Worm (Caenorhabditis elegans) whole organism, young adult: ENCODE data around the gene Y49F6B.13.

Experiments
- B0261.1 ChIP-seq: sonication (generic microtip); optimal IDR thresholded peaks from 2 replicates; lab custom pipeline; 2016; ENCODE audit warnings: mild to moderate bottlenecking, missing genetic modification characterization, moderate library complexity, missing compliant biosample characterization
- B0336.3 ChIP-seq: fragments of 200-800 bp; sonication (Bioruptor generic); IDR thresholded peaks from 2 replicates; pipeline ENCODE4 v1.3.6; 2022; ENCODE audit warnings: missing genetic modification characterization, missing compliant biosample characterization
- C06A6.2 ChIP-seq: fragments of 200-800 bp; sonication (Bioruptor generic); conservative IDR thresholded peaks from 2 replicates; pipeline ENCODE4 v1.3.6; 2022; ENCODE audit warnings: missing genetic modification characterization, missing compliant biosample characterization
- D2030.7 ChIP-seq: fragments of 200-800 bp; sonication (Bioruptor generic); IDR thresholded peaks from 2 replicates; pipeline ENCODE4 v1.3.6; 2022; ENCODE audit warnings: missing genetic modification reagents, missing genetic modification characterization, missing compliant biosample characterization
- F33H1.4 ChIP-seq: fragments of 200-800 bp; sonication (Bioruptor generic); IDR thresholded peaks from 2 replicates; pipeline ENCODE4 v1.3.6; 2022; ENCODE audit warnings: missing genetic modification reagents, missing genetic modification characterization, missing compliant biosample characterization
- F37B4.10 ChIP-seq: fragments of 200-800 bp; sonication (Bioruptor generic); IDR thresholded peaks from 2 replicates; pipeline ENCODE4 v1.3.6; 2022; ENCODE audit warnings: missing genetic modification characterization, missing compliant biosample characterization
- K11D2.4 ChIP-seq: fragments of 200-800 bp; sonication (Bioruptor generic); IDR thresholded peaks from 2 replicates; pipeline ENCODE4 v1.3.6; 2022; ENCODE audit warnings: missing genetic modification reagents, missing genetic modification characterization, missing compliant biosample characterization
- K12H6.12 ChIP-seq: fragments of 200-800 bp; sonication (Bioruptor generic); optimal IDR thresholded peaks from 2 replicates; lab custom pipeline; 2018; ENCODE audit warnings: mild to moderate bottlenecking, missing genetic modification characterization, missing compliant biosample characterization
- T26A5.8 ChIP-seq: sonication (generic microtip); optimal IDR thresholded peaks from 2 replicates; lab custom pipeline; 2016; ENCODE audit warnings: missing genetic modification characterization, missing compliant biosample characterization
- aptf-2 ChIP-seq: fragments of 200-800 bp; sonication (Bioruptor generic); conservative IDR thresholded peaks from 2 replicates; pipeline ENCODE4 v1.3.6; 2022; ENCODE audit warnings: missing genetic modification reagents, missing genetic modification characterization, missing compliant biosample characterization
- atf-7 ChIP-seq: sonication (generic microtip); optimal IDR thresholded peaks from 2 replicates; lab custom pipeline; 2017; ENCODE audit warnings: mild to moderate bottlenecking, missing genetic modification characterization, missing compliant biosample characterization
- bed-2 ChIP-seq: fragments of 200-800 bp; sonication (Bioruptor generic); IDR thresholded peaks from 2 replicates; pipeline ENCODE4 v1.3.6; 2022; ENCODE audit warnings: missing genetic modification reagents, missing genetic modification characterization, missing compliant biosample characterization
- cebp-1 ChIP-seq, 2 experiments: fragments of 200-800 bp in 1 of 2; sonication (Bioruptor generic) in 1 of 2; sonication (generic microtip) in 1 of 2; IDR thresholded peaks in 1 of 2; optimal IDR thresholded peaks in 1 of 2; 2 replicates each; pipeline versions ENCODE4 v1.3.6 to Lab custom; 2017 to 2022; ENCODE audit warnings: missing compliant biosample characterization in 2 of 2, missing genetic modification characterization in 2 of 2, mild to moderate bottlenecking in 1 of 2, missing genetic modification reagents in 1 of 2, moderate library complexity in 1 of 2
- ceh-100 ChIP-seq: fragments of 200-800 bp; sonication (Bioruptor generic); IDR thresholded peaks from 2 replicates; pipeline ENCODE4 v1.3.6; 2022; ENCODE audit warnings: missing genetic modification reagents, missing genetic modification characterization, missing compliant biosample characterization
- die-1 ChIP-seq: sonication (generic microtip); optimal IDR thresholded peaks from 2 replicates; lab custom pipeline; 2016; ENCODE audit warnings: missing genotype, mild to moderate bottlenecking, missing genetic modification characterization, missing compliant biosample characterization
- dox-1 ChIP-seq: fragments of 200-800 bp; sonication (Bioruptor generic); IDR thresholded peaks from 2 replicates; pipeline ENCODE4 v1.3.6; 2022; ENCODE audit warnings: missing genetic modification reagents, missing genetic modification characterization, missing compliant biosample characterization
- dpl-1 ChIP-seq: fragments of 150-350 bp; optimal IDR thresholded peaks from 2 replicates; lab custom pipeline; 2014; ENCODE audit warnings: missing biosample characterization, missing genetic modification reagents, missing genetic modification characterization
- egl-18 ChIP-seq: fragments of 200-800 bp; sonication (Bioruptor generic); IDR thresholded peaks from 2 replicates; pipeline ENCODE4 v1.3.6; 2022; ENCODE audit warnings: missing genetic modification reagents, missing genetic modification characterization, missing compliant biosample characterization
- fkh-3 ChIP-seq: sonication (generic microtip); optimal IDR thresholded peaks from 2 replicates; lab custom pipeline; 2016; ENCODE audit warnings: mild to moderate bottlenecking, missing genetic modification characterization, missing compliant biosample characterization
- him-1 ChIP-seq: sonication (generic microtip); optimal IDR thresholded peaks from 2 replicates; lab custom pipeline; 2016; ENCODE audit warnings: missing genotype, missing genetic modification reagents, missing genetic modification characterization, missing compliant biosample characterization
- hmg-1.2 ChIP-seq: fragments of 200-800 bp; sonication (Bioruptor generic); IDR thresholded peaks from 2 replicates; pipeline ENCODE4 v1.3.6; 2022; ENCODE audit warnings: missing genetic modification reagents, missing genetic modification characterization, missing compliant biosample characterization
- lin-26 ChIP-seq: fragments of 200-800 bp; sonication (Bioruptor generic); IDR thresholded peaks from 2 replicates; pipeline ENCODE4 v1.3.6; 2022; ENCODE audit warnings: missing genetic modification reagents, missing genetic modification characterization, missing compliant biosample characterization
- lin-40 ChIP-seq: sonication (generic microtip); optimal IDR thresholded peaks from 2 replicates; lab custom pipeline; 2016; ENCODE audit warnings: missing genetic modification characterization, mild to moderate bottlenecking, missing compliant biosample characterization, missing genotype, missing genetic modification reagents
- lir-1 ChIP-seq: fragments of 200-800 bp; sonication (Bioruptor generic); conservative IDR thresholded peaks from 2 replicates; pipeline ENCODE4 v1.3.6; 2022; ENCODE audit warnings: missing genetic modification reagents, missing genetic modification characterization, missing compliant biosample characterization
- lsl-1 ChIP-seq: fragments of 200-800 bp; sonication (Bioruptor generic); optimal IDR thresholded peaks from 2 replicates; lab custom pipeline; 2018; ENCODE audit warnings: mild to moderate bottlenecking, missing genetic modification characterization, moderate library complexity, missing compliant biosample characterization
- lsy-27 ChIP-seq: sonication (generic microtip); optimal IDR thresholded peaks from 2 replicates; lab custom pipeline; 2017; ENCODE audit warnings: missing genetic modification characterization, mild to moderate bottlenecking, missing compliant biosample characterization, antibody characterized with exemption, missing genotype, borderline replicate concordance; ENCODE audit not compliant: insufficient read depth
- madf-10 ChIP-seq: sonication (generic microtip); optimal IDR thresholded peaks from 2 replicates; lab custom pipeline; 2016; ENCODE audit warnings: mild to moderate bottlenecking, missing genetic modification characterization, missing compliant biosample characterization
- madf-3 ChIP-seq: fragments of 200-800 bp; sonication (Bioruptor generic); IDR thresholded peaks from 2 replicates; pipeline ENCODE4 v1.3.6; 2022; ENCODE audit warnings: missing genetic modification reagents, missing genetic modification characterization, missing compliant biosample characterization
- madf-8 ChIP-seq: fragments of 200-800 bp; sonication (Bioruptor generic); conservative IDR thresholded peaks from 2 replicates; pipeline ENCODE4 v1.3.6; 2022; ENCODE audit warnings: missing genetic modification reagents, missing genetic modification characterization, missing compliant biosample characterization
- nhr-179 ChIP-seq: sonication (generic microtip); optimal IDR thresholded peaks from 2 replicates; lab custom pipeline; 2016; ENCODE audit warnings: mild to moderate bottlenecking, missing genetic modification characterization, missing compliant biosample characterization
- repo-1 ChIP-seq: sonication (generic microtip); optimal IDR thresholded peaks from 2 replicates; lab custom pipeline; 2017; ENCODE audit warnings: mild to moderate bottlenecking, missing genetic modification characterization, missing compliant biosample characterization
- sea-2 ChIP-seq: fragments of 200-800 bp; sonication (Bioruptor generic); IDR thresholded peaks from 2 replicates; pipeline ENCODE4 v1.3.6; 2022; ENCODE audit warnings: missing genetic modification characterization, missing compliant biosample characterization
- snpc-1.3 ChIP-seq: sonication (generic microtip); optimal IDR thresholded peaks from 2 replicates; lab custom pipeline; 2017; ENCODE audit warnings: missing genetic modification characterization, mild to moderate bottlenecking, missing compliant biosample characterization, antibody characterized with exemption, moderate library complexity, missing genotype, missing genetic modification reagents; ENCODE audit not compliant: insufficient read depth
- snpc-3.4 ChIP-seq: sonication (generic microtip); optimal IDR thresholded peaks from 2 replicates; lab custom pipeline; 2017; ENCODE audit warnings: missing genetic modification characterization, mild to moderate bottlenecking, missing compliant biosample characterization, antibody characterized with exemption, moderate library complexity, missing genotype, missing genetic modification reagents
- somi-1 ChIP-seq: fragments of 200-800 bp; sonication (Bioruptor generic); optimal IDR thresholded peaks from 2 replicates; lab custom pipeline; 2018; ENCODE audit warnings: mild to moderate bottlenecking, missing genetic modification characterization, missing compliant biosample characterization
- unc-62 ChIP-seq: fragments of 150-350 bp; optimal IDR thresholded peaks from 2 replicates; lab custom pipeline; 2014; ENCODE audit warnings: missing biosample characterization, missing genetic modification reagents, missing genetic modification characterization
- zim-3 ChIP-seq: sonication (generic microtip); optimal IDR thresholded peaks from 2 replicates; lab custom pipeline; 2017; ENCODE audit warnings: mild to moderate bottlenecking, missing genetic modification characterization, moderate library complexity, missing compliant biosample characterization

Y49F6B.13 gene

DNA sequence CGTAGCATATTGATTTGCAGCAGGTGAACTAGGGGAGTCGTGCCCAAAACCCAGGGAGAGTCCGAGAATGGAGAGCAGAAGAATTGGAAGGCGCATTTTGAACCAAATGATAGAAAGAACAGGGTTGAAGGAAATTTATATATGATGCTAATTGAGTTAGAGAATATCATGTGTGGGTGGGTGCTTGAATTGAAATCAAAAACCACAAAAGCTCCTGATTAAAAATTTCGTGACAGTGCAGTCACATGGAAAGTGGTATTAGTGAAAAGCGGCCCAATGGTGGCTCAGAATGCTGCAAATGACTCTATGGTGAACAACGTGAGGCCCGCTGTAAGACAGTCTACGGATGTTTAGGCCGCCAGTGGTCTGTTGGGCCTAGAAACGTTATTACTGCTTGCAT lies 9.9 kb downstream of the Y49F6B.13 start, which contains the start of gene C16C8.8:
C16C8.8 (minus strand) TSS at position 101 of the 400 bp plus-strand sequence.
- TF ChIP-seq him-1 (tag; lab: Kevin White, UChicago) (no peak), die-1 (no peak)

DNA sequence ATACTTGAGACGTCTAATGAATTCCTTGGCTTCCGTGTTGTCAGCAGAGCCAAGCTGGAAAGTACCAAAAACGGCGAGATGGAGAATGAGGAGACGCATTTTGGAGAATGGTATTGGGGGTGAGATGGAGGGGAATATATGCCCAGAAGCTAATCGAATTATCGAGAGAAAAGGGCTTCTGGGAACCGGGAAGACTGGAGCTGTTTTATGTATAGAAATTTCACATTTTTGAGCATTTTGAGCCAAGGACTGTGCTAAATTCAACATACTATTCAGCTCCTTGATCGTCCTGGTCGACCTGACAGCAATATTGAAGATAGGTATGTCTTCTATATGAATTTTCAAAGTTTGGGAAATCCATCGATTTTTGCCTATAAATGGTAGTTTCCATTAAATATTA lies 11.5 kb downstream of the Y49F6B.13 start, which contains the start of gene C16C8.7:
C16C8.7 (minus strand) TSS at position 101 of the 400 bp plus-strand sequence.
- TF ChIP-seq lin-40: no peak
- TF ChIP-seq K11D2.4 (GFP tag; lab: Robert Waterston, UW): no peak
- no peak for TF ChIP-seq lir-1 (GFP tag; lab: Robert Waterston, UW)
- no peak for TF ChIP-seq fkh-3
- TF ChIP-seq ceh-100 (GFP tag; lab: Robert Waterston, UW): no peak
- no peak for TF ChIP-seq K12H6.12 (tag; lab: Kevin White, UChicago)
- TF ChIP-seq snpc-3.4 (tag; lab: Kevin White, UChicago): no peak
- no peak for TF ChIP-seq unc-62 (GFP tag; lab: Kevin White, UChicago)
- TF ChIP-seq madf-8 (GFP tag; lab: Robert Waterston, UW): no peak
- TF ChIP-seq somi-1 (GFP tag; lab: Kevin White, UChicago): no peak
- TF ChIP-seq C06A6.2 (GFP tag; lab: Robert Waterston, UW): no peak
- TF ChIP-seq lsy-27 (tag; lab: Kevin White, UChicago): no peak
- TF ChIP-seq lsl-1 (GFP tag; lab: Kevin White, UChicago): no peak
- no peak for TF ChIP-seq F33H1.4 (GFP tag; lab: Robert Waterston, UW)
- TF ChIP-seq repo-1 (tag; lab: Kevin White, UChicago): no peak

DNA sequence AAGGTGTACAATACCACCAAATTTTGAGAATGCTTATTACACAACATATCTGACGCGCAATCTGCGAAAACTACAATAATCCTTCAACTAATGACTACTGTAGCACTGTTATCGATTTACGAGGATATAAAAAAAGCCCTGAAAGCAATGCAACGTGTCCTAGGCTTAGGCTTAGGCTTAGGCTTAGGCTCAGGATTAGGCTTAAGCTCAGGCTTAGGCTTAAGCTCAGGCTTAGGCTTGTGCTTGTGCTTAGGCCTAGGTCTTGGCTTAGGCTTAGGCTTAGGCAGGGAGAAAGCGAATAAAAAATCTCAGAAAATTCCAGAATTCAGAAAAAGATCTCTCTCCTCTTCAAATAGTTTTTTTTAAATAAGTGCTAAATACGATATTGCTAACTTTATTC lies 12.3 kb downstream of the Y49F6B.13 start:
- TF ChIP-seq madf-10 (tag; lab: Kevin White, UChicago) (no peak), atf-7 (tag; lab: Kevin White, UChicago) (no peak), bed-2 (GFP tag; lab: Robert Waterston, UW) (no peak), cebp-1 (GFP tag; IDR thresholded peaks at IDR 0.05; lab: Robert Waterston, UW) (no peak), cebp-1 (tag; optimal IDR thresholded peaks at IDR 0.05; lab: Kevin White, UChicago) (no peak), fkh-3 (no peak), D2030.7 (GFP tag; lab: Robert Waterston, UW) (no peak), zim-3 (no peak), aptf-2 (GFP tag; lab: Robert Waterston, UW) (no peak)

DNA sequence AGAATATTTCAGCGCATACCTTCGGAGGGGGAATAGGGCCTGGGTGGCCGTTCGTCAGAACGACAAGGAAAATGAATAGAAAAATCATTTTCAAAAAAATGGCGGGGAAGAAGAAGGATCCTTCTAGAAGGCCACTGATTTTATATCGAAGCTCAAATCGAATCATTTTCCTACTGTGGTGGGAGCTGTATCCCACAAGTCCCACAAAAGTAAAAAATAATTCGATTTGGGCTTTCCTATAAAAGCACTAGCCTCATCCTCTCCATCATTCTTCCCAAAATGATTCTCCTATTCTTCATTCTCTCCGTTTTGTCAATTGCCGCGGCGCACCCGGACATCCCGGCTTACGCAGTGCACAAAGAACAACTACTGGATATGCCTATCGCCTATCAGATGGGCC lies 13.3 kb downstream of the Y49F6B.13 start, which contains the start of the genes C16C8.26 and C16C8.19:
C16C8.26 (minus strand) TSS at position 101 of the 400 bp plus-strand sequence.
C16C8.19 (plus strand) TSS at position 279 of the 400 bp plus-strand sequence.
- TF ChIP-seq lin-26 (GFP tag; lab: Robert Waterston, UW): no peak
- no peak for TF ChIP-seq madf-3
- no peak for TF ChIP-seq T26A5.8 (tag; lab: Kevin White, UChicago)
- no peak for TF ChIP-seq lsy-27 (tag; lab: Kevin White, UChicago)
- no peak for TF ChIP-seq egl-18
- no peak for TF ChIP-seq hmg-1.2 (GFP tag; lab: Robert Waterston, UW)
- no peak for TF ChIP-seq snpc-3.4 (tag; lab: Kevin White, UChicago)
- no peak for TF ChIP-seq B0261.1 (tag; lab: Kevin White, UChicago)
- no peak for TF ChIP-seq snpc-1.3 (tag; lab: Kevin White, UChicago)
- no peak for TF ChIP-seq dpl-1 (GFP tag; lab: Kevin White, UChicago)
- TF ChIP-seq B0336.3 (GFP tag; lab: Robert Waterston, UW): no peak
- TF ChIP-seq repo-1 (tag; lab: Kevin White, UChicago): no peak
- TF ChIP-seq dox-1 (GFP tag; lab: Robert Waterston, UW): no peak
- TF ChIP-seq nhr-179 (tag; lab: Kevin White, UChicago): no peak
- TF ChIP-seq sea-2 (GFP tag; lab: Robert Waterston, UW): no peak
- TF ChIP-seq zim-3: no peak
- no peak for TF ChIP-seq F37B4.10
